Worm (Caenorhabditis elegans) whole organism, early embryonic: ENCODE measurements around the gene spot-1.

ENCODE experiments used
- B0310.2 ChIP-seq: sonication (generic microtip); optimal IDR thresholded peaks from 2 replicates; lab custom pipeline; 2016; ENCODE audit warnings: mild to moderate bottlenecking, missing genetic modification characterization, missing compliant biosample characterization
- F13C5.2 ChIP-seq: sonication (generic microtip); optimal IDR thresholded peaks from 2 replicates; lab custom pipeline; 2017; ENCODE audit warnings: mild to moderate bottlenecking, missing genetic modification characterization, inconsistent platforms, missing compliant biosample characterization
- aly-1 ChIP-seq: sonication (generic microtip); optimal IDR thresholded peaks from 2 replicates; lab custom pipeline; 2016; ENCODE audit warnings: missing genetic modification characterization, missing compliant biosample characterization
- ama-1 ChIP-seq: fragments of 150-350 bp; optimal IDR thresholded peaks from 2 replicates; lab custom pipeline; 2014
- ceh-36 ChIP-seq: sonication (generic microtip); optimal IDR thresholded peaks from 2 replicates; lab custom pipeline; 2016; ENCODE audit warnings: missing genetic modification characterization, inconsistent platforms, missing compliant biosample characterization
- ets-7 ChIP-seq: sonication (generic microtip); optimal IDR thresholded peaks from 2 replicates; lab custom pipeline; 2016; ENCODE audit warnings: missing genotype, missing genetic modification characterization, missing compliant biosample characterization
- hmbx-1 ChIP-seq: sonication (generic microtip); optimal IDR thresholded peaks from 2 replicates; lab custom pipeline; 2016; ENCODE audit warnings: mild to moderate bottlenecking, missing genetic modification characterization, missing compliant biosample characterization
- hmg-4 ChIP-seq: fragments of 200-800 bp; sonication (Bioruptor generic); optimal IDR thresholded peaks from 2 replicates; lab custom pipeline; 2018; ENCODE audit warnings: mild to moderate bottlenecking, missing genetic modification characterization, missing compliant biosample characterization
- hnd-1 ChIP-seq: sonication (generic microtip); optimal IDR thresholded peaks from 2 replicates; lab custom pipeline; 2016; ENCODE audit warnings: missing genetic modification characterization, missing compliant biosample characterization
- pes-1 ChIP-seq: fragments of 200-800 bp; sonication (Bioruptor generic); IDR thresholded peaks from 2 replicates; pipeline ENCODE4 v1.3.6; 2022; ENCODE audit warnings: missing genetic modification reagents, missing genetic modification characterization, missing compliant biosample characterization
- scrt-1 ChIP-seq: fragments of 200-800 bp; sonication (Bioruptor generic); IDR thresholded peaks from 2 replicates; pipeline ENCODE4 v1.3.6; 2022; ENCODE audit warnings: missing genetic modification characterization, missing compliant biosample characterization
- sea-1 ChIP-seq: fragments of 200-800 bp; sonication (Bioruptor generic); conservative IDR thresholded peaks from 2 replicates; pipeline ENCODE4 v1.3.6; 2022; ENCODE audit warnings: missing genetic modification characterization, missing compliant biosample characterization
- tbx-11 ChIP-seq: fragments of 200-800 bp; sonication (Bioruptor generic); IDR thresholded peaks from 2 replicates; pipeline ENCODE4 v1.3.6; 2022; ENCODE audit warnings: missing genetic modification characterization, missing compliant biosample characterization
- tra-4 ChIP-seq: sonication (generic microtip); optimal IDR thresholded peaks from 2 replicates; lab custom pipeline; 2017; ENCODE audit warnings: missing genetic modification characterization, missing compliant biosample characterization

ce11 chrIII:7246389-7246788, 30.7 kb downstream of the spot-1 start:
- TF ChIP-seq scrt-1 (GFP tag; lab: Robert Waterston, UW) (no peak), F13C5.2 (tag; lab: Kevin White, UChicago) (no peak), B0310.2 (tag; lab: Kevin White, UChicago) (no peak), tra-4 (tag; lab: Kevin White, UChicago) (no peak), hmbx-1 (tag; lab: Kevin White, UChicago) (no peak), hnd-1 (tag; lab: Kevin White, UChicago) (no peak), sea-1 (GFP tag; lab: Robert Waterston, UW) (no peak), ama-1 (no peak), aly-1 (tag; lab: Kevin White, UChicago) (no peak), pes-1 (GFP tag; lab: Robert Waterston, UW) (no peak), ets-7 (tag; lab: Kevin White, UChicago) (no peak), tbx-11 (no peak), ceh-36 (tag; lab: Kevin White, UChicago) (no peak), hmg-4 (GFP tag; lab: Kevin White, UChicago) (no peak)
